Worm (Caenorhabditis elegans) whole organism, L1 larva: ENCODE data around the gene D1044.7.

Experiments
- C04F5.9 ChIP-seq: sonication (generic microtip); optimal IDR thresholded peaks from 2 replicates; lab custom pipeline; 2016; ENCODE audit warnings: missing genetic modification characterization, missing compliant biosample characterization
- C34B4.2 ChIP-seq: sonication (generic microtip); optimal IDR thresholded peaks from 2 replicates; lab custom pipeline; 2017; ENCODE audit warnings: mild to moderate bottlenecking, missing genetic modification characterization, missing compliant biosample characterization
- ama-1 ChIP-seq: fragments of 150-350 bp; optimal IDR thresholded peaks from 2 replicates; lab custom pipeline; 2014
- ceh-8 ChIP-seq: fragments of 200-800 bp; sonication (Bioruptor generic); optimal IDR thresholded peaks from 2 replicates; lab custom pipeline; 2018; ENCODE audit warnings: mild to moderate bottlenecking, missing genetic modification characterization, moderate library complexity, missing compliant biosample characterization
- ceh-82 ChIP-seq, 3 experiments: fragments of 150-350 bp in 1 of 3; sonication (generic microtip) in 2 of 3; optimal IDR thresholded peaks; 2 replicates each; lab custom pipeline; 2014 to 2017; ENCODE audit warnings: missing biosample characterization in 3 of 3, missing genetic modification characterization in 3 of 3
- ceh-88 ChIP-seq: fragments of 200-800 bp; sonication (Bioruptor generic); IDR thresholded peaks from 2 replicates; pipeline ENCODE4 v1.3.6; 2022; ENCODE audit warnings: missing genetic modification characterization, missing compliant biosample characterization
- ces-1 ChIP-seq: fragments of 150-350 bp; optimal IDR thresholded peaks from 2 replicates; lab custom pipeline; 2014; ENCODE audit warnings: missing biosample characterization, missing genetic modification reagents, missing genetic modification characterization
- dpl-1 ChIP-seq, 3 experiments: fragments of 150-350 bp in 2 of 3; sonication (generic microtip) in 1 of 3; optimal IDR thresholded peaks; 2 replicates each; lab custom pipeline; 2014 to 2017; ENCODE audit warnings: missing biosample characterization in 3 of 3, missing genetic modification characterization in 3 of 3, missing genetic modification reagents in 3 of 3
- efl-1 ChIP-seq, 4 experiments: fragments of 150-350 bp; optimal IDR thresholded peaks in 3 of 4; peaks in 1 of 4; 1 replicate in 1 of 4; 2 replicates in 3 of 4; lab custom pipeline; 2014; ENCODE audit warnings: missing biosample characterization in 2 of 4, missing genetic modification characterization in 2 of 4, missing genetic modification reagents in 2 of 4
- efl-3 ChIP-seq: fragments of 200-800 bp; sonication (Bioruptor generic); optimal IDR thresholded peaks from 2 replicates; lab custom pipeline; 2018; ENCODE audit warnings: mild to moderate bottlenecking, missing genetic modification characterization, missing compliant biosample characterization
- egl-13 ChIP-seq: sonication (generic microtip); optimal IDR thresholded peaks from 2 replicates; lab custom pipeline; 2016; ENCODE audit warnings: missing genotype, missing genetic modification reagents, missing genetic modification characterization, missing compliant biosample characterization
- egl-27 ChIP-seq, 2 experiments: fragments of 150-350 bp in 1 of 2; sonication (generic microtip); optimal IDR thresholded peaks; 3 replicates each; lab custom pipeline; 2017 to 2018; ENCODE audit warnings: missing biosample characterization in 2 of 2, missing genetic modification characterization in 2 of 2, missing genetic modification reagents in 2 of 2
- elt-2 ChIP-seq: sonication (generic microtip); optimal IDR thresholded peaks from 2 replicates; lab custom pipeline; 2016; ENCODE audit warnings: missing genetic modification characterization, mild to moderate bottlenecking, inconsistent platforms, missing compliant biosample characterization, missing genetic modification reagents
- elt-3 ChIP-seq, 6 experiments: fragments of 150-350 bp in 1 of 6; sonication (generic microtip); optimal IDR thresholded peaks; 2 replicates each; lab custom pipeline; 2017 to 2018; ENCODE audit warnings: missing biosample characterization in 6 of 6, missing genetic modification characterization in 6 of 6, inconsistent platforms in 1 of 6
- ets-5 ChIP-seq: fragments of 200-800 bp; sonication (Bioruptor generic); IDR thresholded peaks from 2 replicates; pipeline ENCODE4 v1.3.6; 2022; ENCODE audit warnings: missing genetic modification characterization, missing compliant biosample characterization
- fkh-10 ChIP-seq: sonication (generic microtip); optimal IDR thresholded peaks from 2 replicates; lab custom pipeline; 2017; ENCODE audit warnings: missing biosample characterization, missing genetic modification reagents, missing genetic modification characterization
- fkh-8 ChIP-seq: sonication (generic microtip); optimal IDR thresholded peaks from 2 replicates; lab custom pipeline; 2016; ENCODE audit warnings: mild to moderate bottlenecking, missing genetic modification characterization, missing compliant biosample characterization
- fos-1 ChIP-seq: fragments of 150-350 bp; optimal IDR thresholded peaks from 2 replicates; lab custom pipeline; 2014; ENCODE audit warnings: missing biosample characterization, missing genetic modification characterization
- hlh-17 ChIP-seq: fragments of 200-800 bp; sonication (Bioruptor generic); optimal IDR thresholded peaks from 2 replicates; lab custom pipeline; 2018; ENCODE audit warnings: missing genetic modification characterization, mild to moderate bottlenecking, missing compliant biosample characterization, moderate library complexity, borderline replicate concordance
- hlh-4 ChIP-seq: sonication (generic microtip); optimal IDR thresholded peaks from 2 replicates; lab custom pipeline; 2016; ENCODE audit warnings: mild to moderate bottlenecking, missing genetic modification characterization, missing compliant biosample characterization
- hpl-2 ChIP-seq: fragments of 150-350 bp; optimal IDR thresholded peaks from 2 replicates; lab custom pipeline; 2014; ENCODE audit warnings: missing biosample characterization, missing genetic modification reagents, missing genetic modification characterization
- jun-1 ChIP-seq: fragments of 150-350 bp; optimal IDR thresholded peaks from 2 replicates; lab custom pipeline; 2014; ENCODE audit warnings: missing biosample characterization, missing genetic modification reagents, missing genetic modification characterization
- lin-13 ChIP-seq: fragments of 150-350 bp; optimal IDR thresholded peaks from 2 replicates; lab custom pipeline; 2014; ENCODE audit warnings: missing biosample characterization, missing genetic modification reagents, missing genetic modification characterization
- lsy-2 ChIP-seq, 2 experiments: fragments of 150-350 bp; optimal IDR thresholded peaks; 2 replicates each; lab custom pipeline; 2014; ENCODE audit warnings: missing biosample characterization in 2 of 2, missing genetic modification characterization in 2 of 2
- mef-2 ChIP-seq: fragments of 150-350 bp; optimal IDR thresholded peaks from 2 replicates; lab custom pipeline; 2014; ENCODE audit warnings: missing biosample characterization, missing genetic modification characterization
- mep-1 ChIP-seq: fragments of 150-350 bp; optimal IDR thresholded peaks from 2 replicates; lab custom pipeline; 2014; ENCODE audit warnings: missing biosample characterization, missing genetic modification characterization
- nhr-12 ChIP-seq: sonication (generic microtip); optimal IDR thresholded peaks from 2 replicates; lab custom pipeline; 2017; ENCODE audit warnings: missing biosample characterization, missing genetic modification characterization
- nhr-28 ChIP-seq: fragments of 150-350 bp; optimal IDR thresholded peaks from 2 replicates; lab custom pipeline; 2014; ENCODE audit warnings: missing biosample characterization, missing genetic modification characterization
- nhr-71 ChIP-seq: sonication (generic microtip); optimal IDR thresholded peaks from 2 replicates; lab custom pipeline; 2016; ENCODE audit warnings: mild to moderate bottlenecking, missing genetic modification characterization, moderate library complexity, missing compliant biosample characterization
- nhr-77 ChIP-seq: fragments of 150-350 bp; optimal IDR thresholded peaks from 2 replicates; lab custom pipeline; 2014; ENCODE audit warnings: missing biosample characterization, missing genetic modification characterization
- nhr-84 ChIP-seq: sonication (generic microtip); optimal IDR thresholded peaks from 2 replicates; lab custom pipeline; 2017; ENCODE audit warnings: missing biosample characterization, missing genetic modification characterization
- nhr-90 ChIP-seq: sonication (generic microtip); optimal IDR thresholded peaks from 2 replicates; lab custom pipeline; 2016; ENCODE audit warnings: mild to moderate bottlenecking, missing genetic modification characterization, missing compliant biosample characterization; ENCODE audit not compliant: poor library complexity
- pag-3 ChIP-seq: sonication (generic microtip); optimal IDR thresholded peaks from 2 replicates; lab custom pipeline; 2017; ENCODE audit warnings: missing genetic modification characterization, mild to moderate bottlenecking, missing compliant biosample characterization, antibody characterized with exemption, borderline replicate concordance; ENCODE audit not compliant: insufficient read depth
- pqm-1 ChIP-seq: sonication (generic microtip); optimal IDR thresholded peaks from 3 replicates; lab custom pipeline; 2017; ENCODE audit warnings: missing biosample characterization, missing genetic modification characterization
- rnt-1 ChIP-seq: sonication (generic microtip); optimal IDR thresholded peaks from 2 replicates; lab custom pipeline; 2016; ENCODE audit warnings: mild to moderate bottlenecking, missing genetic modification characterization, moderate library complexity, missing compliant biosample characterization
- skn-1 ChIP-seq: fragments of 150-350 bp; optimal IDR thresholded peaks from 2 replicates; lab custom pipeline; 2014; ENCODE audit warnings: missing biosample characterization, missing genetic modification characterization
- snpc-4 ChIP-seq: fragments of 150-350 bp; optimal IDR thresholded peaks from 2 replicates; lab custom pipeline; 2014; ENCODE audit warnings: missing biosample characterization, missing genetic modification characterization
- sox-4 ChIP-seq: sonication (generic microtip); optimal IDR thresholded peaks from 2 replicates; lab custom pipeline; 2016; ENCODE audit warnings: missing genetic modification characterization, missing compliant biosample characterization
- sptf-1 ChIP-seq: fragments of 150-350 bp; optimal IDR thresholded peaks from 2 replicates; lab custom pipeline; 2014; ENCODE audit warnings: missing biosample characterization, missing genetic modification characterization
- swsn-7 ChIP-seq: sonication (generic microtip); optimal IDR thresholded peaks from 2 replicates; lab custom pipeline; 2016; ENCODE audit warnings: missing genetic modification characterization, missing compliant biosample characterization
- tbx-2 ChIP-seq: sonication (generic microtip); optimal IDR thresholded peaks from 2 replicates; lab custom pipeline; 2016; ENCODE audit warnings: missing genetic modification characterization, missing compliant biosample characterization
- unc-30 ChIP-seq: sonication (generic microtip); optimal IDR thresholded peaks from 2 replicates; lab custom pipeline; 2017; ENCODE audit warnings: missing biosample characterization, missing genetic modification characterization
- unc-62 ChIP-seq: fragments of 150-350 bp; optimal IDR thresholded peaks from 2 replicates; lab custom pipeline; 2014; ENCODE audit warnings: missing biosample characterization, missing genetic modification reagents, missing genetic modification characterization
- xbp-1 ChIP-seq: sonication (generic microtip); optimal IDR thresholded peaks from 2 replicates; lab custom pipeline; 2016; ENCODE audit warnings: missing genetic modification characterization, missing compliant biosample characterization
- zag-1 ChIP-seq: fragments of 150-350 bp; optimal IDR thresholded peaks from 2 replicates; lab custom pipeline; 2014; ENCODE audit warnings: missing biosample characterization, missing genetic modification characterization
- ztf-11 ChIP-seq, 2 experiments: sonication (generic microtip); optimal IDR thresholded peaks; 2 replicates each; lab custom pipeline; 2016 to 2017; ENCODE audit warnings: missing genetic modification characterization in 2 of 2, missing biosample characterization in 1 of 2, missing compliant biosample characterization in 1 of 2
- ztf-4 ChIP-seq: fragments of 150-350 bp; optimal IDR thresholded peaks from 2 replicates; lab custom pipeline; 2014; ENCODE audit warnings: missing biosample characterization, missing genetic modification characterization

The D1044.7 gene

ce11 chrIII:5502915-5503575 is 5.5 kb downstream of the D1044.7 start (continued):
- TF ChIP-seq hpl-2 (GFP tag; lab: Kevin White, UChicago) (no peak), pag-3 (tag; lab: Kevin White, UChicago) (peak; percentile 38), nhr-90 (tag; lab: Kevin White, UChicago) (peak; percentile 58), C34B4.2 (tag; lab: Kevin White, UChicago) (no peak), zag-1 (tag; lab: Kevin White, UChicago) (peak; percentile 45), mef-2 (tag; lab: Kevin White, UChicago) (no peak), pqm-1 (tag; lab: Kevin White, UChicago) (no peak), ceh-8 (GFP tag; lab: Kevin White, UChicago) (no peak), lin-13 (peak; percentile 44), sox-4 (tag; lab: Kevin White, UChicago) (no peak), unc-62 (GFP tag; lab: Kevin White, UChicago) (no peak), unc-30 (tag; lab: Kevin White, UChicago) (no peak), ets-5 (no peak), nhr-84 (tag; lab: Kevin White, UChicago) (no peak), ama-1 (lab: Kevin White, UChicago) (peak; percentile 81), fkh-10 (GFP tag; lab: Kevin White, UChicago) (no peak), egl-27 (tag; optimal IDR thresholded peaks at IDR 0.05; lab: Kevin White, UChicago) (peak in 1 of 2 experiments; percentile 20), skn-1 (tag; lab: Kevin White, UChicago) (peak; percentile 51), nhr-12 (no peak), elt-3 (tag; optimal IDR thresholded peaks at IDR 0.05; lab: Kevin White, UChicago) (peak in 3 of 6 experiments; percentile 13 to 67 (median 52)), egl-13 (no peak), efl-3 (GFP tag; lab: Kevin White, UChicago) (no peak), hlh-17 (GFP tag; lab: Kevin White, UChicago) (no peak), lsy-2 (tag; optimal IDR thresholded peaks at IDR 0.05; lab: Kevin White, UChicago) (peak; percentile 10 to 61), fkh-8 (tag; lab: Kevin White, UChicago) (peak; percentile 40), nhr-71 (peak; percentile 68), xbp-1 (tag; lab: Kevin White, UChicago) (peak; percentile 25), elt-2 (tag; lab: Kevin White, UChicago) (peak; percentile 87), mep-1 (tag; lab: Kevin White, UChicago) (peak; percentile 57), snpc-4 (tag; lab: Kevin White, UChicago) (peak; percentile 35), rnt-1 (tag; lab: Kevin White, UChicago) (peak; percentile 40), jun-1 (tag; lab: Kevin White, UChicago) (peak; percentile 17), ztf-11 (tag; optimal IDR thresholded peaks at IDR 0.05; lab: Kevin White, UChicago) (no peak), swsn-7 (tag; lab: Kevin White, UChicago) (peak; percentile 42), ceh-82 (tag; optimal IDR thresholded peaks at IDR 0.05; lab: Kevin White, UChicago) (peak in 2 of 3 experiments; percentile 55 to 56), efl-1 (optimal IDR thresholded peaks at IDR 0.05; lab: Kevin White, UChicago) (peak; percentile 49 to 58), efl-1 (GFP tag; optimal IDR thresholded peaks at IDR 0.05 in 1 of 2; lab: Kevin White, UChicago) (peak; percentile 7 to 77)
- TF ChIP-seq, all 84 proteins: peak for 35

DNA sequence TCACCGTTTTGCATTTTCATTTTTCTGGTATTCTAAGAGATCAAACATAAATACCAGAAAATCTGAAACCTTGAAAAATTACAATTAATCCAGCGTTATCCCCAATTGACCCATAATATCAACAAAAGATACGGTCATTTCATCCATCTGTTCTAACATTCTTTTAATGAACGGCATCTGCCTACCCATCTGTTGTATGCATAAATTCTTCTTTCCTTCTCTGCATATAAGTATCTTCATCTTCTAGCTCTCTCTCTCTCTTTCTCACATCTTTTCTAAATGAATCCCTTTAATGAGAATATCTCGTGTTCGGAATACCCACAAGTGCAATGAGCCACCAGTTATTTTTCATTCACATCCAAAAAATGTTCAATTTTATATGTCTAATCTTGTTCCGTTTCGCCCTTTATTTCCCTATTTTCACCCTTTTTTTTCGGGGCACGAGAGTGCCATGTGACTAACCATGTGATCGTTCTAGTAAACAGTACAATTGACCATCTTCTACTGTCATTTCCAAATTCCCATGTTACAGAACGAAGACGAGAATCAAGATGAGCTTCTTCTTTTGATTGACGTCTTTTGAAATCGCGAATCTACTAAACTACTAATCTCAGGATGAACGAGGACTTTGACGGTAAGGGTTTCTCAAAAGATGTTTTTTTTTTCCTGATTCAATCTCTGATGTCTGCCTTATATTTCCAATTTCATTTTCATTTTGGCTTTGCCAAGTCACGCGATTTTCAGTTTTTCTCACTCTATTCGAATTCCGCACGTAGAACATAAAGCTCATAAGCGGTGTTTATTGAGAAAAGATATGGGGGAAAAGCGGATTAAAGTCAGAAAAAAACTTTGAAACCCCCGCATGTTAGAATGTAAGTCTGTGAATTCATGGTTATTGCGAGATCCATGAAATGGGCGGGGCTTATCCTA is 6.9 kb downstream of the D1044.7 start, which contains the start of gene R02F2.1:
TSS of gene R02F2.1 (plus strand) at position 528 of the 930 bp plus-strand sequence.
- TF ChIP-seq nhr-28 (no peak), C04F5.9 (tag; lab: Kevin White, UChicago) (no peak), unc-62 (GFP tag; lab: Kevin White, UChicago) (no peak), ceh-88 (no peak), ztf-4 (no peak), jun-1 (tag; lab: Kevin White, UChicago) (no peak), egl-27 (tag; optimal IDR thresholded peaks at IDR 0.05; lab: Kevin White, UChicago) (no peak), nhr-71 (peak; percentile 72), fkh-8 (tag; lab: Kevin White, UChicago) (peak; percentile 69), hlh-4 (no peak), dpl-1 (GFP tag; optimal IDR thresholded peaks at IDR 0.05; lab: Kevin White, UChicago) (peak; percentile 14 to 54 (median 50)), mep-1 (tag; lab: Kevin White, UChicago) (peak; percentile 49), fos-1 (no peak), ceh-82 (tag; optimal IDR thresholded peaks at IDR 0.05; lab: Kevin White, UChicago) (no peak), ces-1 (GFP tag; lab: Kevin White, UChicago) (no peak), sptf-1 (tag; lab: Kevin White, UChicago) (no peak), nhr-77 (tag; lab: Kevin White, UChicago) (no peak), tbx-2 (tag; lab: Kevin White, UChicago) (peak; percentile 38)
